Fruit fly (Drosophila melanogaster) whole organism, embryonic: ENCODE data around the gene rost.
A peak's percentile ranks its signal among the peaks of the same experiment; 100 is the strongest.

Experiments
- B-H2 ChIP-seq: fragments of 200-800 bp; sonication (Bioruptor generic); optimal IDR thresholded peaks from 2 replicates; lab custom pipeline; 2018; ENCODE audit warnings: missing biosample characterization, mild to moderate bottlenecking, missing genetic modification characterization
- CG10209 ChIP-seq: fragments of 200-800 bp; sonication (Bioruptor generic); optimal IDR thresholded peaks from 3 replicates; lab custom pipeline; 2017; ENCODE audit warnings: missing biosample characterization, mild to moderate bottlenecking, missing genetic modification characterization, missing genetic modification reagents
- CG1024 ChIP-seq: fragments of 200-800 bp; sonication (Bioruptor generic); IDR thresholded peaks from 2 replicates; pipeline ENCODE4 v1.3.6; 2022; ENCODE audit warnings: missing biosample characterization, missing genetic modification characterization
- CG10366 ChIP-seq: fragments of 200-800 bp; sonication (Bioruptor generic); IDR thresholded peaks from 2 replicates; pipeline ENCODE4 v1.3.6; 2022; ENCODE audit warnings: missing biosample characterization, missing genetic modification characterization
- CG11085 ChIP-seq: fragments of 200-800 bp; sonication (Bioruptor generic); IDR thresholded peaks from 2 replicates; pipeline ENCODE4 v1.3.6; 2022; ENCODE audit warnings: missing biosample characterization, missing genetic modification characterization
- CG11723 ChIP-seq: fragments of 200-800 bp; sonication (Bioruptor generic); optimal IDR thresholded peaks from 2 replicates; lab custom pipeline; 2017; ENCODE audit warnings: missing biosample characterization, mild to moderate bottlenecking, missing genetic modification characterization
- CG12236 ChIP-seq: fragments of 200-800 bp; sonication (Bioruptor generic); optimal IDR thresholded peaks from 2 replicates; lab custom pipeline; 2016; ENCODE audit warnings: missing biosample characterization, missing genetic modification characterization
- CG1233 ChIP-seq: fragments of 200-800 bp; sonication (Bioruptor generic); optimal IDR thresholded peaks from 4 replicates; lab custom pipeline; 2018; ENCODE audit warnings: missing biosample characterization, mild to moderate bottlenecking, missing genetic modification characterization
- CG12391 ChIP-seq: fragments of 200-800 bp; sonication (Bioruptor generic); optimal IDR thresholded peaks from 3 replicates; lab custom pipeline; 2018; ENCODE audit warnings: missing biosample characterization, mild to moderate bottlenecking, missing genetic modification characterization, moderate library complexity
- CG12744 ChIP-seq: fragments of 200-800 bp; sonication (Bioruptor generic); optimal IDR thresholded peaks from 2 replicates; lab custom pipeline; 2016; ENCODE audit warnings: missing biosample characterization, missing genetic modification characterization
- CG13123 ChIP-seq: fragments of 200-800 bp; sonication (Bioruptor generic); optimal IDR thresholded peaks from 2 replicates; lab custom pipeline; 2016; ENCODE audit warnings: missing biosample characterization, missing genetic modification characterization
- CG14667 ChIP-seq: fragments of 200-800 bp; sonication (Bioruptor generic); IDR thresholded peaks from 2 replicates; pipeline ENCODE4 v1.3.6; 2022; ENCODE audit warnings: missing biosample characterization, missing genetic modification characterization
- CG15073 ChIP-seq: fragments of 200-800 bp; sonication (Bioruptor generic); optimal IDR thresholded peaks from 2 replicates; lab custom pipeline; 2016; ENCODE audit warnings: missing biosample characterization, missing genetic modification characterization
- CG1603 ChIP-seq: fragments of 200-800 bp; sonication (Bioruptor generic); optimal IDR thresholded peaks from 2 replicates; lab custom pipeline; 2019; ENCODE audit warnings: missing biosample characterization, mild to moderate bottlenecking, missing genetic modification characterization, moderate library complexity
- CG17912 ChIP-seq: fragments of 200-800 bp; sonication (Bioruptor generic); optimal IDR thresholded peaks from 2 replicates; lab custom pipeline; 2018; ENCODE audit warnings: missing biosample characterization, mild to moderate bottlenecking, missing genetic modification characterization
- CG2875 ChIP-seq: fragments of 200-800 bp; sonication (Bioruptor generic); optimal IDR thresholded peaks from 2 replicates; lab custom pipeline; 2017; ENCODE audit warnings: missing biosample characterization, mild to moderate bottlenecking, missing genetic modification characterization, missing genetic modification reagents
- CG3065 ChIP-seq: fragments of 200-800 bp; sonication (Bioruptor generic); optimal IDR thresholded peaks from 2 replicates; lab custom pipeline; 2016; ENCODE audit warnings: missing biosample characterization, missing genetic modification characterization
- CG31365 ChIP-seq: fragments of 200-800 bp; sonication (Bioruptor generic); optimal IDR thresholded peaks from 2 replicates; lab custom pipeline; 2018; ENCODE audit warnings: missing biosample characterization, mild to moderate bottlenecking, missing genetic modification characterization
- CG31388 ChIP-seq: fragments of 200-800 bp; sonication (Bioruptor generic); optimal IDR thresholded peaks from 2 replicates; lab custom pipeline; 2016; ENCODE audit warnings: missing biosample characterization, missing genetic modification characterization
- CG4707 ChIP-seq: fragments of 200-800 bp; sonication (Bioruptor generic); optimal IDR thresholded peaks from 2 replicates; lab custom pipeline; 2018; ENCODE audit warnings: missing biosample characterization, mild to moderate bottlenecking, missing genetic modification characterization, moderate library complexity
- CG7556 ChIP-seq: fragments of 200-800 bp; sonication (Bioruptor generic); optimal IDR thresholded peaks from 2 replicates; lab custom pipeline; 2017; ENCODE audit warnings: missing biosample characterization, mild to moderate bottlenecking, missing genetic modification characterization
- CG7745 ChIP-seq: fragments of 200-800 bp; sonication (Bioruptor generic); optimal IDR thresholded peaks from 2 replicates; lab custom pipeline; 2018; ENCODE audit warnings: missing biosample characterization, mild to moderate bottlenecking, missing genetic modification characterization, moderate library complexity
- CG7839 ChIP-seq: fragments of 200-800 bp; sonication (Bioruptor generic); optimal IDR thresholded peaks from 3 replicates; lab custom pipeline; 2018; ENCODE audit warnings: missing biosample characterization, mild to moderate bottlenecking, missing genetic modification characterization, moderate library complexity
- CG9727 ChIP-seq: fragments of 200-800 bp; sonication (Bioruptor generic); optimal IDR thresholded peaks from 3 replicates; lab custom pipeline; 2017; ENCODE audit warnings: missing biosample characterization, mild to moderate bottlenecking, missing genetic modification characterization
- CG9797 ChIP-seq: fragments of 200-800 bp; sonication (Bioruptor generic); optimal IDR thresholded peaks from 3 replicates; lab custom pipeline; 2018; ENCODE audit warnings: missing biosample characterization, mild to moderate bottlenecking, missing genetic modification characterization
- Camta ChIP-seq: fragments of 200-800 bp; sonication (Bioruptor generic); optimal IDR thresholded peaks from 2 replicates; lab custom pipeline; 2016; ENCODE audit warnings: missing biosample characterization, missing genetic modification characterization
- Chrac-16 ChIP-seq: fragments of 200-800 bp; sonication (Bioruptor generic); optimal IDR thresholded peaks from 3 replicates; lab custom pipeline; 2016; ENCODE audit warnings: missing biosample characterization, missing genetic modification characterization
- Doc2 ChIP-seq: fragments of 200-800 bp; sonication (Bioruptor generic); IDR thresholded peaks from 2 replicates; pipeline ENCODE4 v1.3.6; 2022; ENCODE audit warnings: missing biosample characterization, missing genetic modification characterization
- Dref ChIP-seq: fragments of 200-800 bp; sonication (Bioruptor generic); IDR thresholded peaks from 2 replicates; pipeline ENCODE4 v1.3.6; 2022; ENCODE audit warnings: missing biosample characterization, missing genetic modification characterization
- HHEX ChIP-seq: fragments of 200-800 bp; sonication (Bioruptor generic); optimal IDR thresholded peaks from 3 replicates; lab custom pipeline; 2017; ENCODE audit warnings: missing biosample characterization, mild to moderate bottlenecking, missing genetic modification characterization, missing genetic modification reagents
- HLH3B ChIP-seq: fragments of 200-800 bp; sonication (Bioruptor generic); IDR thresholded peaks from 2 replicates; pipeline ENCODE4 v1.3.6; 2022; ENCODE audit warnings: missing biosample characterization, missing genetic modification characterization
- Hmr ChIP-seq: fragments of 200-800 bp; sonication (Bioruptor generic); optimal IDR thresholded peaks from 3 replicates; lab custom pipeline; 2017; ENCODE audit warnings: mild to moderate bottlenecking, missing biosample characterization, missing genetic modification reagents, missing genetic modification characterization
- MBD-R2 ChIP-seq: fragments of 200-800 bp; sonication (Bioruptor generic); IDR thresholded peaks from 2 replicates; pipeline ENCODE4 v1.3.6; 2022; ENCODE audit warnings: missing biosample characterization, missing genetic modification characterization
- Nf-YB ChIP-seq: fragments of 200-800 bp; sonication (Bioruptor generic); optimal IDR thresholded peaks from 3 replicates; lab custom pipeline; 2019; ENCODE audit warnings: missing biosample characterization, mild to moderate bottlenecking, missing genetic modification characterization, moderate library complexity
- Oaz ChIP-seq: fragments of 200-800 bp; sonication (Bioruptor generic); IDR thresholded peaks from 2 replicates; pipeline ENCODE4 v1.3.6; 2022; ENCODE audit warnings: missing biosample characterization, missing genetic modification characterization
- ase ChIP-seq: fragments of 200-800 bp; sonication (Bioruptor generic); IDR thresholded peaks from 3 replicates; pipeline ENCODE4 v1.3.6; 2022; ENCODE audit warnings: missing biosample characterization, missing genetic modification characterization
- bcd ChIP-seq: fragments of 200-800 bp; sonication (Bioruptor generic); optimal IDR thresholded peaks from 2 replicates; lab custom pipeline; 2017; ENCODE audit warnings: missing biosample characterization, mild to moderate bottlenecking, missing genetic modification characterization
- cato ChIP-seq: fragments of 200-800 bp; sonication (Bioruptor generic); optimal IDR thresholded peaks from 2 replicates; lab custom pipeline; 2016; ENCODE audit warnings: missing biosample characterization, missing genetic modification characterization, borderline replicate concordance
- crc ChIP-seq: fragments of 200-800 bp; sonication (Bioruptor generic); optimal IDR thresholded peaks from 2 replicates; lab custom pipeline; 2016; ENCODE audit warnings: missing biosample characterization, missing genetic modification characterization
- crp ChIP-seq, 2 experiments: fragments of 200-800 bp; sonication (Bioruptor generic); optimal IDR thresholded peaks; 2 replicates in 1 of 2; 3 replicates in 1 of 2; lab custom pipeline; 2017; ENCODE audit warnings: missing biosample characterization in 2 of 2, missing genetic modification characterization in 2 of 2, mild to moderate bottlenecking in 1 of 2, moderate library complexity in 1 of 2
- dati ChIP-seq: fragments of 200-800 bp; sonication (Bioruptor generic); IDR thresholded peaks from 2 replicates; pipeline ENCODE4 v1.3.6; 2022; ENCODE audit warnings: missing biosample characterization, missing genetic modification characterization
- esg ChIP-seq: fragments of 200-800 bp; sonication (Bioruptor generic); conservative IDR thresholded peaks from 2 replicates; pipeline ENCODE4 v1.3.6; 2022; ENCODE audit warnings: missing biosample characterization, missing genetic modification characterization
- fd3F ChIP-seq: fragments of 200-800 bp; sonication (Bioruptor generic); optimal IDR thresholded peaks from 2 replicates; lab custom pipeline; 2018; ENCODE audit warnings: missing biosample characterization, mild to moderate bottlenecking, missing genetic modification characterization, moderate library complexity
- fd64A ChIP-seq: fragments of 200-800 bp; sonication (Bioruptor generic); optimal IDR thresholded peaks from 3 replicates; lab custom pipeline; 2018; ENCODE audit warnings: missing biosample characterization, mild to moderate bottlenecking, missing genetic modification characterization
- grn ChIP-seq: fragments of 200-800 bp; sonication (Bioruptor generic); optimal IDR thresholded peaks from 3 replicates; lab custom pipeline; 2017; ENCODE audit warnings: missing biosample characterization, missing genetic modification characterization
- kay ChIP-seq: fragments of 200-800 bp; sonication (Bioruptor generic); optimal IDR thresholded peaks from 2 replicates; lab custom pipeline; 2016; ENCODE audit warnings: missing biosample characterization, missing genetic modification characterization
- knrl ChIP-seq: fragments of 200-800 bp; sonication (Bioruptor generic); IDR thresholded peaks from 3 replicates; pipeline ENCODE4 v1.3.6; 2022; ENCODE audit warnings: missing biosample characterization, missing genetic modification characterization; ENCODE audit not compliant: partially characterized antibody
- sens-2 ChIP-seq: fragments of 200-800 bp; sonication (Bioruptor generic); IDR thresholded peaks from 2 replicates; pipeline ENCODE4 v1.3.6; 2022; ENCODE audit warnings: missing biosample characterization, missing genetic modification characterization
- seq ChIP-seq: fragments of 200-800 bp; sonication (Bioruptor generic); IDR thresholded peaks from 2 replicates; pipeline ENCODE4 v1.3.6; 2022; ENCODE audit warnings: missing biosample characterization, missing genetic modification characterization
- stc ChIP-seq: fragments of 200-800 bp; sonication (Bioruptor generic); IDR thresholded peaks from 2 replicates; pipeline ENCODE4 v1.3.6; 2022; ENCODE audit warnings: missing biosample characterization, missing genetic modification characterization
- unc-4 ChIP-seq: fragments of 200-800 bp; sonication (Bioruptor generic); IDR thresholded peaks from 2 replicates; pipeline ENCODE4 v1.3.6; 2022; ENCODE audit warnings: missing biosample characterization, missing genetic modification characterization; ENCODE audit not compliant: partially characterized antibody

The rost gene

DNA sequence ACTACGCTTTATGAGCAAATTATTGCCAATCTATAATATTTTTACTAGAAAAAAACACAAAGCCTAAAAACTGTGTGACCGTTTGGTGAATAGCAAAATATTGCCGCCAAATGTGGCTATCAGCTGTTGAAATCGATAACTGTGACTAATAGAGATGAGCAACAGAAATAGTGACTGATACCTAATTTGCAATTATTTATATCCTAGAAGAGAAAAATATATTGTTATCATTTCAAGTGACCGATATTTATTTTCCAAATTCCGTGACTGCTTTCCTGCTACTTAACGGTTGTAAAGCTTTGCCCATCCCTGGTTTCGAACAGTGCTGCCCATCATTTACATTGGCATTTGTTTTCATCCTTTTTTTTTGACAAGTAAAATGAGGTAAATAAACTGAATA lies 7.9 kb upstream of the rost start, which contains the start of the genes alien and CG18661 (continued):
- TF ChIP-seq grn (GFP tag; lab: Kevin White, UChicago) (peak; percentile 69), CG10366 (GFP tag; lab: Robert Waterston, UW) (peak; percentile 97), CG14667 (GFP tag; lab: Robert Waterston, UW) (peak; percentile 80), CG7556 (GFP tag; lab: Kevin White, UChicago) (peak; percentile 30), CG9797 (GFP tag; lab: Kevin White, UChicago) (peak; percentile 80), CG11723 (GFP tag; lab: Kevin White, UChicago) (peak; percentile 48), Oaz (peak; percentile 95), CG1024 (GFP tag; lab: Robert Waterston, UW) (peak; percentile 95), stc (GFP tag; lab: Robert Waterston, UW) (peak; percentile 60), Hmr (GFP tag; lab: Kevin White, UChicago) (peak; percentile 83), seq (GFP tag; lab: Robert Waterston, UW) (peak; percentile 84), CG11085 (GFP tag; lab: Robert Waterston, UW) (peak; percentile 86), HLH3B (GFP tag; lab: Robert Waterston, UW) (peak; percentile 98), CG10209 (GFP tag; lab: Kevin White, UChicago) (peak; percentile 83), CG1603 (peak; percentile 89), bcd (GFP tag; lab: Kevin White, UChicago) (peak; percentile 75), CG17912 (GFP tag; lab: Kevin White, UChicago) (peak; percentile 77), cato (peak; percentile 32), CG7745 (tag; lab: Kevin White, UChicago) (no peak), CG13123 (peak; percentile 49), dati (no peak), CG9727 (GFP tag; lab: Kevin White, UChicago) (peak; percentile 58), Chrac-16 (GFP tag; lab: Kevin White, UChicago) (peak; percentile 71), CG31365 (tag; lab: Kevin White, UChicago) (no peak), CG12236 (peak; percentile 60), B-H2 (GFP tag; lab: Kevin White, UChicago) (peak; percentile 48), kay (GFP tag; lab: Kevin White, UChicago) (peak; percentile 96), sens-2 (GFP tag; lab: Robert Waterston, UW) (peak; percentile 92), unc-4 (GFP tag; lab: Robert Waterston, UW) (peak; percentile 57), CG1233 (GFP tag; lab: Kevin White, UChicago) (peak; percentile 37), Camta (GFP tag; lab: Kevin White, UChicago) (peak; percentile 93), CG12744 (GFP tag; lab: Kevin White, UChicago) (peak; percentile 91), Dref (GFP tag; lab: Robert Waterston, UW) (peak; percentile 74), crp (GFP tag; optimal IDR thresholded peaks at IDR 0.05; lab: Kevin White, UChicago) (peak; percentile 83 to 95), CG2875 (GFP tag; lab: Kevin White, UChicago) (peak; percentile 11), crc (GFP tag; lab: Kevin White, UChicago) (peak; percentile 89), CG7839 (tag; lab: Kevin White, UChicago) (peak; percentile 87), esg (GFP tag; lab: Robert Waterston, UW) (peak; percentile 98), CG31388 (GFP tag; lab: Kevin White, UChicago) (no peak), HHEX (GFP tag; lab: Kevin White, UChicago) (peak; percentile 30), Doc2 (GFP tag; lab: Robert Waterston, UW) (0 out of 2 replicates have a peak, but pooled peaks have one; percentile 6), MBD-R2 (peak; percentile 99), Nf-YB (peak; percentile 12), fd64A (GFP tag; lab: Kevin White, UChicago) (no peak), CG3065 (GFP tag; lab: Kevin White, UChicago) (no peak), CG15073 (GFP tag; lab: Kevin White, UChicago) (peak; percentile 15), CG12391 (tag; lab: Kevin White, UChicago) (peak; percentile 79), knrl (peak; percentile 78), fd3F (GFP tag; lab: Kevin White, UChicago) (peak; percentile 44), CG4707 (GFP tag; lab: Kevin White, UChicago) (no peak), ase (peak; percentile 88)
